Worm (Caenorhabditis elegans) whole organism, L3 larva: ENCODE results near the gene ZC376.8.

Experiments
- ceh-82 ChIP-seq: fragments of 150-350 bp; optimal IDR thresholded peaks from 2 replicates; lab custom pipeline; 2014; ENCODE audit warnings: missing biosample characterization, missing genetic modification characterization
- lsy-12 ChIP-seq: sonication (generic microtip); optimal IDR thresholded peaks from 2 replicates; lab custom pipeline; 2016; ENCODE audit warnings: mild to moderate bottlenecking, missing genetic modification characterization, missing compliant biosample characterization
- mdl-1 ChIP-seq: fragments of 150-350 bp; optimal IDR thresholded peaks from 2 replicates; lab custom pipeline; 2014; ENCODE audit warnings: missing biosample characterization, missing genetic modification characterization
- nfya-1 ChIP-seq: sonication (generic microtip); optimal IDR thresholded peaks from 2 replicates; lab custom pipeline; 2017; ENCODE audit warnings: missing genetic modification characterization, mild to moderate bottlenecking, missing compliant biosample characterization, antibody characterized with exemption, moderate library complexity; ENCODE audit not compliant: insufficient read depth
- nhr-237 ChIP-seq: fragments of 150-350 bp; optimal IDR thresholded peaks from 2 replicates; lab custom pipeline; 2014; ENCODE audit warnings: missing biosample characterization, missing genetic modification characterization
- pha-4 ChIP-seq: fragments of 150-350 bp; optimal IDR thresholded peaks from 2 replicates; lab custom pipeline; 2014; ENCODE audit warnings: missing biosample characterization, missing genetic modification reagents, missing genetic modification characterization
- skn-1 ChIP-seq: fragments of 150-350 bp; optimal IDR thresholded peaks from 2 replicates; lab custom pipeline; 2014; ENCODE audit warnings: missing biosample characterization, missing genetic modification characterization
- tbx-2 ChIP-seq: sonication (generic microtip); optimal IDR thresholded peaks from 2 replicates; lab custom pipeline; 2016; ENCODE audit warnings: mild to moderate bottlenecking, missing genetic modification characterization, missing compliant biosample characterization
- unc-62 ChIP-seq: fragments of 150-350 bp; sonication (generic microtip); optimal IDR thresholded peaks from 4 replicates; lab custom pipeline; 2014; ENCODE audit warnings: missing biosample characterization, missing genetic modification reagents, missing genetic modification characterization
- zag-1 ChIP-seq: fragments of 150-350 bp; optimal IDR thresholded peaks from 2 replicates; lab custom pipeline; 2014; ENCODE audit warnings: missing biosample characterization, missing genetic modification characterization

ce11 chrV:14194514-14194913 is 14.5 kb downstream of the ZC376.8 start:
- TF ChIP-seq mdl-1 (tag; lab: Kevin White, UChicago) (no peak), nhr-237 (no peak), tbx-2 (tag; lab: Kevin White, UChicago) (no peak), unc-62 (GFP tag; lab: Kevin White, UChicago) (no peak), lsy-12 (tag; lab: Kevin White, UChicago) (no peak), pha-4 (tag; lab: Kevin White, UChicago) (no peak), skn-1 (no peak), nfya-1 (tag; lab: Kevin White, UChicago) (no peak), zag-1 (tag; lab: Kevin White, UChicago) (no peak), ceh-82 (tag; lab: Kevin White, UChicago) (no peak)
